ENCODE assay signal across 3 fruit fly cellular contexts in the genomic region with DNA sequence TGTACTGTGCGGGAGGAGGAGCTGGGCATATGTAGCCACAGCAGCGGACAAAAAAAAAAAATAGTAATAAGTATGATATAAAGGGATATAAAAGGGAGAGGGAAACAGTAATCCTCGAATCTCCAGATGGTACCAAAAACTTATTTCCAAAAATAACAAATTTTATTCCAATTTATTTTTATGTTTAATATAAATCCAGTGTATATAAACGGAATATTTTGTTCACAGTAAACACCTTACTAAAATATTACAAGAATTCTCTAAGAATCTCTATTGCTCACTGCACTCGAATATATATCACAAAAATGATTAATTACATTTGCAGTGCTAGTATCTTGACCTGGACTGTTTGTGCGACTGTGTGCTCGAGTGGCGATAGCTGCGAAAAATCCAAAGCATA.
TF ChIP-seq lines count a peak whose summit lies in the region.

No protein-coding gene starts in this region.

- no peak for TF ChIP-seq CTCF in whole organism, embryonic (GFP tag; optimal IDR thresholded peaks at IDR 0.05; lab: Kevin White, UChicago)

TF ChIP-seq in whole organism, embryonic, 481 proteins besides CTCF, POLR2A, EP300 and RAD21 (continues in another document):
- TF ChIP-seq dmrt99B (tag; optimal IDR thresholded peaks at IDR 0.05; lab: Kevin White, UChicago) = peak; percentile 7
- TF ChIP-seq ap (GFP tag; IDR thresholded peaks at IDR 0.05; lab: Robert Waterston, UW) = no peak
- 0 out of 2 replicates have a peak, but pooled peaks have one; percentile 30 for TF ChIP-seq CG31441 (GFP tag; IDR thresholded peaks at IDR 0.05; lab: Robert Waterston, UW)
- no peak for TF ChIP-seq Dp (GFP tag; optimal IDR thresholded peaks at IDR 0.05; lab: Kevin White, UChicago)
- TF ChIP-seq grn (GFP tag; optimal IDR thresholded peaks at IDR 0.05; lab: Kevin White, UChicago) = no peak
- TF ChIP-seq CG10274 (GFP tag; optimal IDR thresholded peaks at IDR 0.05; lab: Kevin White, UChicago) = no peak
- no peak for TF ChIP-seq fd102C (GFP tag; optimal IDR thresholded peaks at IDR 0.05; lab: Kevin White, UChicago)
- TF ChIP-seq mld (GFP tag; IDR thresholded peaks at IDR 0.05; lab: Robert Waterston, UW; ENCODE audit: partially characterized antibody) = no peak
- TF ChIP-seq nmo (GFP tag; optimal IDR thresholded peaks at IDR 0.05; lab: Kevin White, UChicago) = peak; percentile 10
- no peak for TF ChIP-seq Opbp (GFP tag; IDR thresholded peaks at IDR 0.05; lab: Robert Waterston, UW; ENCODE audit: partially characterized antibody)
- no peak for TF ChIP-seq stwl (tag; optimal IDR thresholded peaks at IDR 0.05; lab: Kevin White, UChicago)
- TF ChIP-seq ro (GFP tag; IDR thresholded peaks at IDR 0.05; lab: Robert Waterston, UW) = no peak
- TF ChIP-seq dysf (GFP tag; IDR thresholded peaks at IDR 0.05; lab: Robert Waterston, UW) = 0 out of 3 replicates have a peak, but pooled peaks have one; percentile 23
- TF ChIP-seq CG5180 (GFP tag; optimal IDR thresholded peaks at IDR 0.05; lab: Kevin White, UChicago) = no peak
- no peak for TF ChIP-seq CG7963 (GFP tag; IDR thresholded peaks at IDR 0.05; lab: Robert Waterston, UW; ENCODE audit: partially characterized antibody)
- no peak for TF ChIP-seq zf30C (GFP tag; optimal IDR thresholded peaks at IDR 0.05; lab: Kevin White, UChicago)
- no peak for TF ChIP-seq CG3065 (GFP tag; optimal IDR thresholded peaks at IDR 0.05; lab: Kevin White, UChicago)
- TF ChIP-seq CG15479 (GFP tag; optimal IDR thresholded peaks at IDR 0.05; lab: Kevin White, UChicago) = no peak
- no peak for TF ChIP-seq wdn (GFP tag; IDR thresholded peaks at IDR 0.05; lab: Robert Waterston, UW)
- TF ChIP-seq Mrtf (GFP tag; IDR thresholded peaks at IDR 0.05; lab: Robert Waterston, UW) = no peak
- no peak for TF ChIP-seq maf-S (GFP tag; optimal IDR thresholded peaks at IDR 0.05; lab: Kevin White, UChicago)
- TF ChIP-seq CG17359 (tag; optimal IDR thresholded peaks at IDR 0.05; lab: Kevin White, UChicago) = no peak
- TF ChIP-seq Drgx (GFP tag; IDR thresholded peaks at IDR 0.05; lab: Robert Waterston, UW) = 0 out of 2 replicates have a peak, but pooled peaks have one; percentile 20
- TF ChIP-seq CG1832 (GFP tag; optimal IDR thresholded peaks at IDR 0.05; lab: Kevin White, UChicago) = no peak
- no peak for TF ChIP-seq CG12071 (GFP tag; optimal IDR thresholded peaks at IDR 0.05; lab: Kevin White, UChicago)
- TF ChIP-seq vvl (GFP tag; IDR thresholded peaks at IDR 0.05; lab: Robert Waterston, UW) = no peak
- no peak for TF ChIP-seq HLH3B (GFP tag; IDR thresholded peaks at IDR 0.05; lab: Robert Waterston, UW)
- TF ChIP-seq CG11504 (tag; optimal IDR thresholded peaks at IDR 0.05; lab: Kevin White, UChicago) = peak; percentile 14
- TF ChIP-seq Ets65A (GFP tag; lab: Kevin White, UChicago) = no peak

TF ChIP-seq in whole organism, prepupa, 60 proteins besides CTCF, POLR2A, EP300 and RAD21:
- TF ChIP-seq svp (GFP tag; lab: Kevin White, UChicago) (peak; percentile 36), esn (GFP tag; optimal IDR thresholded peaks at IDR 0.05; lab: Kevin White, UChicago) (no peak), pdm3 (GFP tag; optimal IDR thresholded peaks at IDR 0.05; lab: Kevin White, UChicago) (no peak), CG32006 (GFP tag; optimal IDR thresholded peaks at IDR 0.05; lab: Kevin White, UChicago) (peak; percentile 61), CG6276 (GFP tag; optimal IDR thresholded peaks at IDR 0.05; lab: Kevin White, UChicago) (peak; percentile 35), lz (GFP tag; optimal IDR thresholded peaks at IDR 0.05; lab: Kevin White, UChicago) (no peak), net (GFP tag; optimal IDR thresholded peaks at IDR 0.05; lab: Kevin White, UChicago) (no peak), dsx (GFP tag; optimal IDR thresholded peaks at IDR 0.05; lab: Kevin White, UChicago; ENCODE audit: poor library complexity, severe bottlenecking) (no peak), acj6 (GFP tag; optimal IDR thresholded peaks at IDR 0.05; lab: Kevin White, UChicago) (peak; percentile 2), Hr4 (GFP tag; optimal IDR thresholded peaks at IDR 0.05; lab: Kevin White, UChicago) (peak; percentile 17), CG11902 (GFP tag; optimal IDR thresholded peaks at IDR 0.05; lab: Kevin White, UChicago) (no peak), CG1621 (tag; optimal IDR thresholded peaks at IDR 0.05; lab: Kevin White, UChicago) (no peak), CG15336 (GFP tag; IDR thresholded peaks at IDR 0.05; lab: Robert Waterston, UW) (peak; percentile 30; the same call in 1 of the 2 replicates), eg (GFP tag; IDR thresholded peaks at IDR 0.05; lab: Robert Waterston, UW) (0 out of 3 replicates have a peak, but pooled peaks have one; percentile 10), CG4318 (GFP tag; optimal IDR thresholded peaks at IDR 0.05; lab: Kevin White, UChicago) (peak; percentile 0), Eip78C (GFP tag; lab: Kevin White, UChicago) (peak; percentile 63), CG10631 (GFP tag; optimal IDR thresholded peaks at IDR 0.05; lab: Kevin White, UChicago) (peak; percentile 13), salr (GFP tag; optimal IDR thresholded peaks at IDR 0.05; lab: Kevin White, UChicago) (peak in 1 of 2 experiments; percentile 43), OdsH (GFP tag; optimal IDR thresholded peaks at IDR 0.05; lab: Kevin White, UChicago) (peak; percentile 5), CG6808 (GFP tag; optimal IDR thresholded peaks at IDR 0.05; lab: Kevin White, UChicago) (no peak), CG8119 (GFP tag; IDR thresholded peaks at IDR 0.05; lab: Robert Waterston, UW) (peak; percentile 29; the same call in 1 of the 3 replicates)

TF ChIP-seq in whole organism, pupa, 21 proteins besides CTCF, POLR2A, EP300 and RAD21:
- TF ChIP-seq fd96Ca (GFP tag; IDR thresholded peaks at IDR 0.05; lab: Robert Waterston, UW) = no peak
- TF ChIP-seq CG8159 (tag; optimal IDR thresholded peaks at IDR 0.05; lab: Kevin White, UChicago) = peak; percentile 4
- peak; percentile 28 for TF ChIP-seq CG8301 (tag; optimal IDR thresholded peaks at IDR 0.05; lab: Kevin White, UChicago)
- TF ChIP-seq CG32121 (GFP tag; IDR thresholded peaks at IDR 0.05; lab: Robert Waterston, UW) = no peak
- TF ChIP-seq CG14655 (GFP tag; optimal IDR thresholded peaks at IDR 0.05; lab: Kevin White, UChicago) = peak; percentile 54
- no peak for TF ChIP-seq Pif1B (GFP tag; optimal IDR thresholded peaks at IDR 0.05; lab: Kevin White, UChicago)
